Worm (Caenorhabditis elegans) whole organism, L4 larva: ENCODE data around the gene ddx-19.

Experiments
- ceh-82 ChIP-seq: sonication (generic microtip); optimal IDR thresholded peaks from 2 replicates; lab custom pipeline; 2017; ENCODE audit warnings: missing biosample characterization, missing genetic modification characterization
- fkh-10 ChIP-seq: fragments of 150-350 bp; optimal IDR thresholded peaks from 2 replicates; lab custom pipeline; 2014; ENCODE audit warnings: missing biosample characterization, missing genetic modification reagents, missing genetic modification characterization
- hlh-11 ChIP-seq: fragments of 200-800 bp; sonication (Bioruptor generic); optimal IDR thresholded peaks from 2 replicates; lab custom pipeline; 2018; ENCODE audit warnings: mild to moderate bottlenecking, missing genetic modification characterization, missing compliant biosample characterization
- lir-3 ChIP-seq: sonication (generic microtip); optimal IDR thresholded peaks from 2 replicates; lab custom pipeline; 2016; ENCODE audit warnings: mild to moderate bottlenecking, missing genetic modification characterization, missing compliant biosample characterization
- madf-9 ChIP-seq: fragments of 200-800 bp; sonication (Bioruptor generic); conservative IDR thresholded peaks from 2 replicates; pipeline ENCODE4 v1.3.6; 2022; ENCODE audit warnings: missing genetic modification reagents, missing genetic modification characterization, missing compliant biosample characterization
- mep-1 ChIP-seq: fragments of 150-350 bp; sonication (generic microtip); optimal IDR thresholded peaks from 3 replicates; lab custom pipeline; 2014; ENCODE audit warnings: missing biosample characterization, missing genetic modification characterization
- nhr-77 ChIP-seq: fragments of 150-350 bp; optimal IDR thresholded peaks from 2 replicates; lab custom pipeline; 2014; ENCODE audit warnings: missing biosample characterization, missing genetic modification characterization
- sdz-12 ChIP-seq: fragments of 200-800 bp; sonication (Bioruptor generic); optimal IDR thresholded peaks from 2 replicates; lab custom pipeline; 2018; ENCODE audit warnings: mild to moderate bottlenecking, missing genetic modification characterization, missing compliant biosample characterization
- snpc-4 ChIP-seq: fragments of 150-350 bp; optimal IDR thresholded peaks from 2 replicates; lab custom pipeline; 2014; ENCODE audit warnings: missing biosample characterization, missing genetic modification characterization
- unc-130 ChIP-seq: sonication (generic microtip); optimal IDR thresholded peaks from 2 replicates; lab custom pipeline; 2016; ENCODE audit warnings: missing genetic modification reagents, missing genetic modification characterization, missing compliant biosample characterization
- zag-1 ChIP-seq: fragments of 150-350 bp; optimal IDR thresholded peaks from 2 replicates; lab custom pipeline; 2014; ENCODE audit warnings: missing biosample characterization, missing genetic modification characterization

ce11 chrII:8922140-8922539 lies 37.4 kb downstream of the ddx-19 start, which contains the start of gene B0457.6:
- no peak for TF ChIP-seq snpc-4
- TF ChIP-seq nhr-77 (tag; lab: Kevin White, UChicago): no peak
- peak; percentile 48 for TF ChIP-seq hlh-11 (tag; lab: Kevin White, UChicago)
- TF ChIP-seq madf-9: no peak
- TF ChIP-seq sdz-12 (GFP tag; lab: Kevin White, UChicago): no peak
- TF ChIP-seq mep-1 (tag; lab: Kevin White, UChicago): no peak
- no peak for TF ChIP-seq fkh-10 (GFP tag; lab: Kevin White, UChicago)
- no peak for TF ChIP-seq zag-1 (tag; lab: Kevin White, UChicago)
- TF ChIP-seq lir-3 (tag; lab: Kevin White, UChicago): no peak
- TF ChIP-seq ceh-82 (tag; lab: Kevin White, UChicago): no peak
- no peak for TF ChIP-seq unc-130 (GFP tag; lab: Kevin White, UChicago)
